Worm (Caenorhabditis elegans) whole organism, L4/young adult: Measurements from ENCODE around the gene Y51H7C.9.

Experiments
- W03F9.2 ChIP-seq: fragments of 150-350 bp; optimal IDR thresholded peaks from 2 replicates; lab custom pipeline; 2014; ENCODE audit warnings: missing biosample characterization, missing genetic modification characterization
- dao-5 ChIP-seq: sonication (generic microtip); optimal IDR thresholded peaks from 2 replicates; lab custom pipeline; 2016; ENCODE audit warnings: missing genotype, missing genetic modification characterization, moderate library complexity, missing compliant biosample characterization

ce11 chrII:1441479-1441878, 30.2 kb upstream of the Y51H7C.9 start:
- TF ChIP-seq dao-5 (tag; lab: Kevin White, UChicago) (no peak), W03F9.2 (tag; lab: Kevin White, UChicago) (no peak)
